Worm (Caenorhabditis elegans): ENCODE data around the gene insc-1.

ce11 chrII:7326997-7327396, 31.7 kb upstream of the insc-1 start:
- TF ChIP-seq ztf-29 (GFP tag; IDR thresholded peaks at IDR 0.05) = no peak
- no peak for TF ChIP-seq flt-1 (GFP tag; IDR thresholded peaks at IDR 0.05)
- no peak for TF ChIP-seq ref-1 (GFP tag; conservative IDR thresholded peaks at IDR 0.05)
- TF ChIP-seq klf-2 (GFP tag; conservative IDR thresholded peaks at IDR 0.05) = no peak

Data from whole organism, midembryonic.